Worm (Caenorhabditis elegans) whole organism, L4/young adult: ENCODE measurements around the gene gmap-2.

Experiments
- W03F9.2 ChIP-seq: fragments of 150-350 bp; optimal IDR thresholded peaks from 2 replicates; lab custom pipeline; 2014; ENCODE audit warnings: missing biosample characterization, missing genetic modification characterization
- dao-5 ChIP-seq: sonication (generic microtip); optimal IDR thresholded peaks from 2 replicates; lab custom pipeline; 2016; ENCODE audit warnings: missing genotype, missing genetic modification characterization, moderate library complexity, missing compliant biosample characterization
- him-1 ChIP-seq: sonication (generic microtip); optimal IDR thresholded peaks from 2 replicates; lab custom pipeline; 2016; ENCODE audit warnings: missing genotype, missing genetic modification reagents, missing genetic modification characterization, missing compliant biosample characterization

DNA sequence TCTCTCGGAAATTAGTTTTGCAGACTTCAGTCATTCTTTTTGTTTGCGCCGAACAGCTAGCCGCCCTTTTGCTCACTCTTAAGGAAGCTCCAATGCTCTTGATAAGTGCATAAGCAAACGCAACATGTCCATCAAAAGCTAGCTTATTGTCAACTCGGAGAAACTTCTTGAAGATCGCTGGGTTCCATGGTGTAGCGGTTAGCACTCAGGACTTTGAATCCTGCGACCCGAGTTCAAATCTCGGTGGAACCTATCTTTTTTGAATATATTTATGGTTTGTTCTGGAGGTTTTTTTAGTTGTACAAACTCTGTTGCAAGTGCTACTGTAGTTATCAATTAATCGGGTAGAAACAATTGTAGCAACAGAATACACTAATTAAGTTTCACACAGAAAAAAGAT lies 5.5 kb downstream of the gmap-2 start:
- TF ChIP-seq him-1 (tag; lab: Kevin White, UChicago) (no peak), dao-5 (no peak), W03F9.2 (tag; lab: Kevin White, UChicago) (no peak)
